Worm (Caenorhabditis elegans): Measurements from ENCODE around the gene C56C10.4.
A peak's percentile ranks its signal among the peaks of the same experiment; 100 is the strongest.

C56C10.4 gene

ce11 chrII:6565077-6565476 lies 17.8 kb upstream of the C56C10.4 start, which contains the start of gene mpz-3 (continued):
- peak; percentile 31 for TF ChIP-seq nhr-77 (tag; optimal IDR thresholded peaks at IDR 0.05)
- TF ChIP-seq mef-2 (tag; optimal IDR thresholded peaks at IDR 0.05): no peak
- TF ChIP-seq ets-5 (GFP tag; IDR thresholded peaks at IDR 0.05): no peak
- TF ChIP-seq zag-1 (tag; optimal IDR thresholded peaks at IDR 0.05): no peak
- peak; percentile 22 to 59 for TF ChIP-seq lin-35 (GFP tag; optimal IDR thresholded peaks at IDR 0.05)
- TF ChIP-seq sptf-1 (tag; optimal IDR thresholded peaks at IDR 0.05): no peak
- peak; percentile 24 for TF ChIP-seq elt-2 (tag; optimal IDR thresholded peaks at IDR 0.05)
- TF ChIP-seq lsy-2 (tag; optimal IDR thresholded peaks at IDR 0.05): peak; percentile 21 to 55
- TF ChIP-seq sox-4 (tag; optimal IDR thresholded peaks at IDR 0.05): no peak
- no peak for TF ChIP-seq egl-27 (tag; optimal IDR thresholded peaks at IDR 0.05)
- no peak for TF ChIP-seq Y116A8C.19 (tag; optimal IDR thresholded peaks at IDR 0.05; ENCODE audit: borderline replicate concordance)
- TF ChIP-seq ama-1 (optimal IDR thresholded peaks at IDR 0.05): no peak

ce11 chrII:6566628-6567180 lies 16.2 kb upstream of the C56C10.4 start, which contains the start of the genes F18C5.5 and F18C5.9:
Gene F18C5.5, minus strand, starts transcription at chrII:6566728.
Gene F18C5.9, plus strand, starts transcription at chrII:6567130.
- peak; percentile 58 for TF ChIP-seq blmp-1 (tag; optimal IDR thresholded peaks at IDR 0.05)
- TF ChIP-seq nhr-84 (tag; optimal IDR thresholded peaks at IDR 0.05): no peak

- TF ChIP-seq nhr-90 (tag; optimal IDR thresholded peaks at IDR 0.05; ENCODE audit: poor library complexity) (no peak), fkh-10 (GFP tag; optimal IDR thresholded peaks at IDR 0.05) (no peak), nhr-12 (tag; optimal IDR thresholded peaks at IDR 0.05) (no peak)
Observed at ce11 chrII:6568707-6569106, 14.2 kb upstream of the C56C10.4 start, which contains the start of gene sra-27. Gene sra-27, plus strand, starts transcription at chrII:6569007.

ce11 chrII:6573677-6574076 lies 9.2 kb upstream of the C56C10.4 start, which contains the start of gene sra-28:
Gene sra-28, minus strand, starts transcription at chrII:6573777.
- TF ChIP-seq skn-1 (tag; optimal IDR thresholded peaks at IDR 0.05): no peak
- no peak for TF ChIP-seq fos-1 (tag; optimal IDR thresholded peaks at IDR 0.05)
- no peak for TF ChIP-seq ces-1 (GFP tag; optimal IDR thresholded peaks at IDR 0.05)
- no peak for TF ChIP-seq unc-130 (tag; optimal IDR thresholded peaks at IDR 0.05)
- TF ChIP-seq C16A3.4 (tag; optimal IDR thresholded peaks at IDR 0.05): no peak
- no peak for TF ChIP-seq grh-1 (GFP tag; IDR thresholded peaks at IDR 0.05)
- TF ChIP-seq ceh-88 (GFP tag; IDR thresholded peaks at IDR 0.05): no peak
- TF ChIP-seq hlh-17 (GFP tag; optimal IDR thresholded peaks at IDR 0.05; ENCODE audit: borderline replicate concordance): no peak

ce11 chrII:6575647-6576046 lies 7.2 kb upstream of the C56C10.4 start, which contains the start of gene sra-29:
Gene sra-29, minus strand, starts transcription at chrII:6575747.
- no peak for TF ChIP-seq mep-1 (tag; optimal IDR thresholded peaks at IDR 0.05)
- no peak for TF ChIP-seq pag-3 (tag; optimal IDR thresholded peaks at IDR 0.05; ENCODE audit: borderline replicate concordance, insufficient read depth)
- TF ChIP-seq sup-37 (GFP tag; optimal IDR thresholded peaks at IDR 0.05): no peak
- no peak for TF ChIP-seq pqm-1 (tag; optimal IDR thresholded peaks at IDR 0.05)
- TF ChIP-seq fos-1 (tag; optimal IDR thresholded peaks at IDR 0.05): no peak
- no peak for TF ChIP-seq aly-2 (tag; optimal IDR thresholded peaks at IDR 0.05)
- TF ChIP-seq efl-3 (GFP tag; optimal IDR thresholded peaks at IDR 0.05): no peak
- TF ChIP-seq unc-86 (tag; optimal IDR thresholded peaks at IDR 0.05): no peak
- TF ChIP-seq elt-2 (tag; optimal IDR thresholded peaks at IDR 0.05): no peak
- TF ChIP-seq unc-98 (GFP tag; IDR thresholded peaks at IDR 0.05): no peak

ce11 chrII:6578378-6578777 lies 4.5 kb upstream of the C56C10.4 start, which contains the start of gene sra-31:
Gene sra-31, minus strand, starts transcription at chrII:6578478.
- TF ChIP-seq elt-2 (tag; optimal IDR thresholded peaks at IDR 0.05) (no peak), ces-1 (GFP tag; optimal IDR thresholded peaks at IDR 0.05) (no peak), mab-9 (GFP tag; IDR thresholded peaks at IDR 0.05) (no peak), lin-39 (tag; optimal IDR thresholded peaks at IDR 0.05) (no peak), zag-1 (tag; optimal IDR thresholded peaks at IDR 0.05) (no peak), ztf-4 (tag; optimal IDR thresholded peaks at IDR 0.05) (no peak), lin-35 (GFP tag; optimal IDR thresholded peaks at IDR 0.05) (no peak), dsc-1 (tag; optimal IDR thresholded peaks at IDR 0.05) (no peak), mdl-1 (tag; optimal IDR thresholded peaks at IDR 0.05) (no peak), jun-1 (tag; optimal IDR thresholded peaks at IDR 0.05) (no peak), Y116A8C.19 (tag; optimal IDR thresholded peaks at IDR 0.05; ENCODE audit: borderline replicate concordance) (no peak), unc-62 (GFP tag; optimal IDR thresholded peaks at IDR 0.05) (no peak), ceh-90 (tag; optimal IDR thresholded peaks at IDR 0.05) (no peak), sup-37 (GFP tag; optimal IDR thresholded peaks at IDR 0.05) (no peak), unc-130 (tag; optimal IDR thresholded peaks at IDR 0.05) (no peak), fkh-4 (tag; optimal IDR thresholded peaks at IDR 0.05; ENCODE audit: borderline replicate concordance) (no peak), skn-1 (tag; optimal IDR thresholded peaks at IDR 0.05) (no peak), ztf-11 (tag; optimal IDR thresholded peaks at IDR 0.05) (no peak), ceh-88 (GFP tag; IDR thresholded peaks at IDR 0.05) (no peak)
